Fruit fly (Drosophila melanogaster): Measurements from ENCODE around the gene CG18765.

The CG18765 gene

DNA sequence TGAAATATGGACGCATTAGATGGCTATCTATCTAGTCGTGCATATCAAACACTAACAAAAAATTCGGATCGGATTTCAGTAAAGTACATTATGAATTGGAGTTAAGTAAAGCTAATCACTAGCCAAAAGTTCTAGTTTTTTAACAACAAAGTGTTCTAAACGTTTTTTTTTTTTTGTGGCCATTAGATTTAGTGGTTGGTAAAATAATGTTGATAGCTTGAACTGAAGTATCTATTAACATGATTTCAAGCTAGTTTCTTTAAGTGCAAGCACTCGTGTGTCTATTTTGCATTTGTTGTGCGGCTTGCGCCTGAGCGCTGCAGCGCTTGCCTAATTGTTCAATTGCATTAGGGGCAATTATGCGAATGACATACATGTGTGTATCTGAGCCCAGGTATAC lies 29.0 kb downstream of the CG18765 start:
- TF ChIP-seq insv (optimal IDR thresholded peaks at IDR 0.05) (no peak), psq (optimal IDR thresholded peaks at IDR 0.05) (no peak), h (optimal IDR thresholded peaks at IDR 0.05) (no peak), ttk (optimal IDR thresholded peaks at IDR 0.05) (no peak), Myc (optimal IDR thresholded peaks at IDR 0.05) (no peak), Sin3A (optimal IDR thresholded peaks at IDR 0.05) (no peak)

DNA sequence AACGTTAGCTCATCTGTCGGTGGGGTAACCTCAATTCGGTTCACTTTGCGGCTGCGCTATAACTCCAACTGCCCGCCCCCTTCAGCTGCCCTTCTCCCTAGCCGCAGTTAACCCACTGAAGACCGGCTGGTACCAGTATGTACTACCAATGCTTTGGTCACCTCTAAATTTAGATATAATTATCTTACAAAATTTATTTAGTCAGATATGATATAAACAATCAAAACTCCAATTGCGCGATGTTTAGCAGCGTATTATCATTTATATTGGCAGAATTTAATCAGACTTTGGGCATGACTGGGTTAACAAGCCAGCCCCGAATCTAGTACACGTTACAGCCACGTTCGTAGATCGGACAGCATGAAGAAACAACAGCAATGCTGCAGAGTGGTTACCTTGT lies 29.9 kb downstream of the CG18765 start:
- TF ChIP-seq psq (optimal IDR thresholded peaks at IDR 0.05): no peak
- TF ChIP-seq Myc (optimal IDR thresholded peaks at IDR 0.05): no peak
- TF ChIP-seq ttk (optimal IDR thresholded peaks at IDR 0.05): no peak
- no peak for TF ChIP-seq Sin3A (optimal IDR thresholded peaks at IDR 0.05)
- TF ChIP-seq h (optimal IDR thresholded peaks at IDR 0.05): no peak
- TF ChIP-seq insv (optimal IDR thresholded peaks at IDR 0.05): no peak

dm6 chr3R:11661187-11661586 lies 30.4 kb downstream of the CG18765 start:
- TF ChIP-seq ttk (optimal IDR thresholded peaks at IDR 0.05) (no peak), Myc (optimal IDR thresholded peaks at IDR 0.05) (no peak), h (optimal IDR thresholded peaks at IDR 0.05) (no peak), Sin3A (optimal IDR thresholded peaks at IDR 0.05) (no peak), insv (optimal IDR thresholded peaks at IDR 0.05) (no peak), psq (optimal IDR thresholded peaks at IDR 0.05) (no peak)

DNA sequence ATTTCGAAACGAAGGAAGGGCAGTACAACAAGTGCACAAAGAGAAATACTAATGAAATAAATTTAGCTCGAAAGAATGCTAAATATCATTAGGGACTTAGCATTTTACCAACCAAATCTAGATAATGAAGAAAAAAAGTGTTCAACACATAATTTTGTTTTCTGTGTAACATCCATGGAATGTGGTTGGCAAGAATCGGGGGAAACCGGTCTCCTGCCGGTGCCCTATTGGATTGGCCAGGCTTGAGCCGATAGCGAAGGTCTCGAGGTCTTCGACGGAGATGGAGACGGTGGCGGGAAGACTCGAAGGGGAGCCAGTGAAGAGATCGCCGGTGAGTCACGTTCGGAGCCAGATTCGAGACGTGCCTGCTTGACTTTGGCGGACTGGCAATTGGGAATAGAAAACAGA lies 33.8 kb downstream of the CG18765 start:
- TF ChIP-seq insv (optimal IDR thresholded peaks at IDR 0.05) (no peak), ttk (optimal IDR thresholded peaks at IDR 0.05) (no peak), Myc (optimal IDR thresholded peaks at IDR 0.05) (no peak), psq (optimal IDR thresholded peaks at IDR 0.05) (no peak), h (optimal IDR thresholded peaks at IDR 0.05) (no peak), Sin3A (optimal IDR thresholded peaks at IDR 0.05) (no peak)

DNA sequence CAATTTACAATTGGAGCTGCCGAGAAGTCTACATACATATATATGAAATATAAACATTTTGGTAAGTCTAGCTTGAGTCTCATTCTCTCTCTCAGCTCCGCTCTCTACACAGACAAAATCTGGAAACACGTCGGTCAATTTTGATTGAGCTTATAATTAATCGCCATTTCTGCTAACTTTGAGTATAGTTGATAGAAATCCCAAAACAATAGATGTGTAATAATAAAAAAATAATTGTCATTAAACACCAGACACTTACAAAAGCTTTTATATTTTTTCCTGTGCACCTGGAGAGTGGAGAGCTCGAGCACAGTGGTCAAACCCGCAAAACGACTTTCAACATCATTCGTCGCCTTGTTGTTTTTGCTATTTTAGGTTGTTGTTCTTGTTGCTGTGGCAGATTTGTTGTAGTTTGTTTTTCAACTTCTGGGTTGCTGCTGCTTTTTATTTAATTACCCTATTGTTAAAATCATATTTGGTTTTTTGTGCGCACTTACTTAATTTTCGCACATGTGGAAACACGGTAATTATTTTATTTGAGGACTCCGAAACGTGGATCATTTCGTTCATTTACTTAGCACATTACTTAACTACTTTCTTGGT lies 34.9 kb downstream of the CG18765 start:
- TF ChIP-seq psq (optimal IDR thresholded peaks at IDR 0.05): no peak
- TF ChIP-seq ttk (optimal IDR thresholded peaks at IDR 0.05): no peak
- TF ChIP-seq Sin3A (optimal IDR thresholded peaks at IDR 0.05): no peak
- TF ChIP-seq h (optimal IDR thresholded peaks at IDR 0.05): no peak
- no peak for TF ChIP-seq Myc (optimal IDR thresholded peaks at IDR 0.05)
- TF ChIP-seq insv (optimal IDR thresholded peaks at IDR 0.05): no peak

- TF ChIP-seq psq (optimal IDR thresholded peaks at IDR 0.05): no peak
- TF ChIP-seq h (optimal IDR thresholded peaks at IDR 0.05): no peak
- no peak for TF ChIP-seq Myc (optimal IDR thresholded peaks at IDR 0.05)
- no peak for TF ChIP-seq Sin3A (optimal IDR thresholded peaks at IDR 0.05)
- no peak for TF ChIP-seq ttk (optimal IDR thresholded peaks at IDR 0.05)
- no peak for TF ChIP-seq insv (optimal IDR thresholded peaks at IDR 0.05)
These were observed 35.7 kb downstream of the CG18765 start, which contains the start of gene CG42327 for dm6 chr3R:11655873-11656374. TSS of gene CG42327 (plus strand) at chr3R:11656149.

DNA sequence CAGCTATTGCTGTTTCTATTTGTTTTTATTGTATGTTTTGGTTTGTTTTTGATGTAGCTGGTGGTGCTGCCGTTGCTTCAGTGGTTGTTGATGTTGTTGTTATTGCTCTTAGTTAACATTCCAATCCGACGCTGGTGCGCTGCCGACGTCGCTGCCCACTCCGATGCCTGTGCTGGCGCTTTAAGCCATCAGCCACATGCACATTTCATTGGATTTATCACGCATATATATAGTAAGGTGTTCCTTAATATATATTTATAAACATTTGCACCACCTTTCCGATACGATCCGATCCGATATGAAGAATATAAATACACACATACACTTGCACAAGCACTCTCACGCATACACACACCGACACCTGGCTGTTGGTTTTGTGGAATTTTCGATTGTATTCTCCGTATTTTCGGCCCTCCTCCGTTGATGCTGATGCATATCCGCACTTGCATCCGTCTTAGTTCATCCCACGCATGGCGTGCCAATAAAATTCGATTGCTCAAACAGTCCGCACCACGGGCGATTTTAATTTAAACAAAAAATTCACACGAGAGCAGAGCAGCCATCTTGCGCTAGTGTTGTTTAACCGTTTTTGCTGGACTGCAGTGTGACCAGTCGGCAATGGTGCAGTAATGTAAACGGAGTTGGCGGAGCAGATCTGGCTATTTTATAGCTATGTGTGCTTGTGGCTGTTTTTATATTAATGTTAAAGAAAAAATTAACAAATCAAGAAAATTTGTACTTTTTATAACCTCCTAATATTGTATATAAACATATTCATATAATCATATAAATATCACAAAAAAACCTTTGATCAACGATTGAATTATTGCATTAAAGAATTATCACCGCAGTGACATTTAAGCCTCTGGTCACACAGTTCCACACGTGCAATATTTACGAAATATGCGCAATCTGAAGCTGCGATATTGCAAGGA lies 41.2 kb downstream of the CG18765 start, which contains the start of the genes Csk and Elp1:
Gene Csk, minus strand, starts transcription at position 602 of the 935 bp plus-strand sequence.
Gene Elp1, plus strand, starts transcription at position 867 of the 935 bp plus-strand sequence.
- TF ChIP-seq psq (optimal IDR thresholded peaks at IDR 0.05) (no peak), Myc (optimal IDR thresholded peaks at IDR 0.05) (no peak), insv (optimal IDR thresholded peaks at IDR 0.05) (no peak), h (optimal IDR thresholded peaks at IDR 0.05) (no peak), ttk (optimal IDR thresholded peaks at IDR 0.05) (no peak), Sin3A (optimal IDR thresholded peaks at IDR 0.05) (no peak)

dm6 chr3R:11649449-11649848 lies 42.1 kb downstream of the CG18765 start:
- no peak for TF ChIP-seq insv (optimal IDR thresholded peaks at IDR 0.05)
- no peak for TF ChIP-seq Sin3A (optimal IDR thresholded peaks at IDR 0.05)
- no peak for TF ChIP-seq psq (optimal IDR thresholded peaks at IDR 0.05)
- TF ChIP-seq Myc (optimal IDR thresholded peaks at IDR 0.05): no peak
- no peak for TF ChIP-seq ttk (optimal IDR thresholded peaks at IDR 0.05)
- no peak for TF ChIP-seq h (optimal IDR thresholded peaks at IDR 0.05)

dm6 chr3R:11648356-11649355 lies 42.9 kb downstream of the CG18765 start:
- TF ChIP-seq h (optimal IDR thresholded peaks at IDR 0.05) (no peak), Myc (optimal IDR thresholded peaks at IDR 0.05) (no peak), Sin3A (optimal IDR thresholded peaks at IDR 0.05) (no peak), ttk (optimal IDR thresholded peaks at IDR 0.05) (no peak), insv (optimal IDR thresholded peaks at IDR 0.05) (no peak), psq (optimal IDR thresholded peaks at IDR 0.05) (no peak)

dm6 chr3R:11646826-11647225 lies 44.8 kb downstream of the CG18765 start:
- TF ChIP-seq h (optimal IDR thresholded peaks at IDR 0.05) (no peak), ttk (optimal IDR thresholded peaks at IDR 0.05) (no peak), insv (optimal IDR thresholded peaks at IDR 0.05) (no peak), psq (optimal IDR thresholded peaks at IDR 0.05) (no peak), Myc (optimal IDR thresholded peaks at IDR 0.05) (no peak), Sin3A (optimal IDR thresholded peaks at IDR 0.05) (no peak)

All from Kc167 (cell line).